Worm (Caenorhabditis elegans) whole organism, late embryonic: ENCODE results near the gene F38A1.11.

Experiments
- C08G9.2 ChIP-seq: sonication (generic microtip); optimal IDR thresholded peaks from 2 replicates; lab custom pipeline; 2016; ENCODE audit warnings: mild to moderate bottlenecking, missing genetic modification characterization, moderate library complexity, missing compliant biosample characterization
- C38D4.7 ChIP-seq: fragments of 200-800 bp; sonication (Bioruptor generic); optimal IDR thresholded peaks from 2 replicates; lab custom pipeline; 2018; ENCODE audit warnings: mild to moderate bottlenecking, missing genetic modification characterization, moderate library complexity, missing compliant biosample characterization
- K09A11.1 ChIP-seq: sonication (generic microtip); optimal IDR thresholded peaks from 2 replicates; lab custom pipeline; 2017; ENCODE audit warnings: antibody characterized with exemption, mild to moderate bottlenecking, missing genetic modification characterization, missing compliant biosample characterization; ENCODE audit not compliant: insufficient read depth
- T23F11.4 ChIP-seq: fragments of 200-800 bp; sonication (Bioruptor generic); optimal IDR thresholded peaks from 2 replicates; lab custom pipeline; 2018; ENCODE audit warnings: mild to moderate bottlenecking, missing genetic modification characterization, missing compliant biosample characterization
- Y22D7AL.16 ChIP-seq: sonication (generic microtip); optimal IDR thresholded peaks from 2 replicates; lab custom pipeline; 2016; ENCODE audit warnings: missing genetic modification characterization, missing compliant biosample characterization
- ama-1 ChIP-seq: fragments of 150-350 bp; optimal IDR thresholded peaks from 2 replicates; lab custom pipeline; 2014
- ceh-14 ChIP-seq: sonication (generic microtip); optimal IDR thresholded peaks from 2 replicates; lab custom pipeline; 2016; ENCODE audit warnings: missing genotype, missing genetic modification characterization, missing compliant biosample characterization
- ceh-18 ChIP-seq: sonication (generic microtip); optimal IDR thresholded peaks from 2 replicates; lab custom pipeline; 2016; ENCODE audit warnings: missing genetic modification characterization, missing compliant biosample characterization
- ceh-19 ChIP-seq: fragments of 200-800 bp; sonication (Bioruptor generic); optimal IDR thresholded peaks from 2 replicates; lab custom pipeline; 2018; ENCODE audit warnings: mild to moderate bottlenecking, missing genetic modification characterization, missing compliant biosample characterization
- ceh-2 ChIP-seq: sonication (generic microtip); optimal IDR thresholded peaks from 2 replicates; lab custom pipeline; 2016; ENCODE audit warnings: missing genotype, missing genetic modification characterization, missing compliant biosample characterization
- ceh-22 ChIP-seq: sonication (generic microtip); optimal IDR thresholded peaks from 2 replicates; lab custom pipeline; 2017; ENCODE audit warnings: missing biosample characterization, missing genetic modification characterization
- ceh-31 ChIP-seq: sonication (generic microtip); optimal IDR thresholded peaks from 2 replicates; lab custom pipeline; 2016; ENCODE audit warnings: missing genetic modification characterization, missing compliant biosample characterization
- ceh-48 ChIP-seq: sonication (generic microtip); optimal IDR thresholded peaks from 2 replicates; lab custom pipeline; 2016; ENCODE audit warnings: missing genetic modification characterization, inconsistent platforms, missing compliant biosample characterization
- ceh-9 ChIP-seq: sonication (generic microtip); optimal IDR thresholded peaks from 2 replicates; lab custom pipeline; 2016; ENCODE audit warnings: mild to moderate bottlenecking, missing genetic modification characterization, inconsistent platforms, missing compliant biosample characterization
- elt-2 ChIP-seq: sonication (generic microtip); optimal IDR thresholded peaks from 2 replicates; lab custom pipeline; 2016; ENCODE audit warnings: missing genetic modification reagents, missing genetic modification characterization, missing compliant biosample characterization
- elt-4 ChIP-seq: sonication (generic microtip); optimal IDR thresholded peaks from 2 replicates; lab custom pipeline; 2016; ENCODE audit warnings: missing genetic modification characterization, missing compliant biosample characterization
- eyg-1 ChIP-seq: sonication (generic microtip); optimal IDR thresholded peaks from 2 replicates; lab custom pipeline; 2016; ENCODE audit warnings: missing genotype, missing genetic modification characterization, missing compliant biosample characterization
- fax-1 ChIP-seq: sonication (generic microtip); optimal IDR thresholded peaks from 2 replicates; lab custom pipeline; 2016; ENCODE audit warnings: missing genotype, missing genetic modification characterization, missing compliant biosample characterization
- fkh-10 ChIP-seq: fragments of 150-350 bp; optimal IDR thresholded peaks from 2 replicates; lab custom pipeline; 2014; ENCODE audit warnings: missing biosample characterization, missing genetic modification reagents, missing genetic modification characterization
- hlh-15 ChIP-seq: sonication (generic microtip); optimal IDR thresholded peaks from 2 replicates; lab custom pipeline; 2016; ENCODE audit warnings: missing genetic modification characterization, missing compliant biosample characterization
- hlh-30 ChIP-seq: sonication (generic microtip); optimal IDR thresholded peaks from 2 replicates; lab custom pipeline; 2017; ENCODE audit warnings: antibody characterized with exemption, missing genetic modification characterization, missing compliant biosample characterization; ENCODE audit not compliant: insufficient read depth
- hlh-8 ChIP-seq: sonication (generic microtip); optimal IDR thresholded peaks from 2 replicates; lab custom pipeline; 2016; ENCODE audit warnings: missing genotype, missing genetic modification characterization, missing compliant biosample characterization
- madf-2 ChIP-seq: sonication (generic microtip); optimal IDR thresholded peaks from 2 replicates; lab custom pipeline; 2017; ENCODE audit warnings: missing genetic modification characterization, missing compliant biosample characterization
- nfya-1 ChIP-seq: sonication (generic microtip); optimal IDR thresholded peaks from 2 replicates; lab custom pipeline; 2017; ENCODE audit warnings: missing genetic modification characterization, mild to moderate bottlenecking, missing compliant biosample characterization, antibody characterized with exemption, moderate library complexity
- npax-4 ChIP-seq: sonication (generic microtip); optimal IDR thresholded peaks from 2 replicates; lab custom pipeline; 2016; ENCODE audit warnings: missing genetic modification characterization, missing compliant biosample characterization
- odd-2 ChIP-seq: sonication (generic microtip); optimal IDR thresholded peaks from 2 replicates; lab custom pipeline; 2017; ENCODE audit warnings: antibody characterized with exemption, mild to moderate bottlenecking, missing genetic modification characterization, missing compliant biosample characterization
- pat-9 ChIP-seq: fragments of 200-800 bp; sonication (Bioruptor generic); optimal IDR thresholded peaks from 2 replicates; lab custom pipeline; 2018; ENCODE audit warnings: mild to moderate bottlenecking, missing genetic modification characterization, moderate library complexity, missing compliant biosample characterization
- pax-1 ChIP-seq: fragments of 150-350 bp; optimal IDR thresholded peaks from 2 replicates; lab custom pipeline; 2014; ENCODE audit warnings: missing biosample characterization, missing genetic modification characterization
- pqm-1 ChIP-seq: sonication (generic microtip); optimal IDR thresholded peaks from 2 replicates; lab custom pipeline; 2016; ENCODE audit warnings: missing genetic modification characterization, missing compliant biosample characterization
- pros-1 ChIP-seq: fragments of 150-350 bp; optimal IDR thresholded peaks from 2 replicates; lab custom pipeline; 2014; ENCODE audit warnings: missing biosample characterization, missing genetic modification reagents, missing genetic modification characterization
- ref-2 ChIP-seq: sonication (generic microtip); optimal IDR thresholded peaks from 2 replicates; lab custom pipeline; 2016; ENCODE audit warnings: missing genetic modification characterization, missing compliant biosample characterization
- sox-2 ChIP-seq: fragments of 200-800 bp; sonication (Bioruptor generic); IDR thresholded peaks from 2 replicates; pipeline ENCODE4 v1.3.6; 2022; ENCODE audit warnings: missing genetic modification reagents, missing genetic modification characterization, missing compliant biosample characterization
- tbx-2 ChIP-seq: sonication (generic microtip); optimal IDR thresholded peaks from 2 replicates; lab custom pipeline; 2016; ENCODE audit warnings: missing genetic modification characterization, missing compliant biosample characterization
- tbx-7 ChIP-seq: sonication (generic microtip); optimal IDR thresholded peaks from 2 replicates; lab custom pipeline; 2016; ENCODE audit warnings: missing genotype, missing genetic modification characterization, missing compliant biosample characterization
- ttx-3 ChIP-seq: sonication (generic microtip); optimal IDR thresholded peaks from 2 replicates; lab custom pipeline; 2016; ENCODE audit warnings: missing genetic modification reagents, missing genetic modification characterization, missing compliant biosample characterization
- unc-3 ChIP-seq, 2 experiments: fragments of 200-800 bp in 1 of 2; sonication (Bioruptor generic) in 1 of 2; sonication (generic microtip) in 1 of 2; conservative IDR thresholded peaks in 1 of 2; optimal IDR thresholded peaks in 1 of 2; 2 replicates each; pipeline versions ENCODE4 v1.3.6 to Lab custom; 2016 to 2022; ENCODE audit warnings: missing compliant biosample characterization in 2 of 2, missing genetic modification characterization in 2 of 2, missing genetic modification reagents in 1 of 2
- unc-42 ChIP-seq: sonication (generic microtip); optimal IDR thresholded peaks from 2 replicates; lab custom pipeline; 2016; ENCODE audit warnings: missing genotype, missing genetic modification characterization, missing compliant biosample characterization
- unc-86 ChIP-seq: sonication (generic microtip); optimal IDR thresholded peaks from 2 replicates; lab custom pipeline; 2016; ENCODE audit warnings: missing genetic modification characterization, missing compliant biosample characterization
- ztf-16 ChIP-seq: sonication (generic microtip); optimal IDR thresholded peaks from 2 replicates; lab custom pipeline; 2017; ENCODE audit warnings: missing genetic modification characterization, missing compliant biosample characterization

Gene F38A1.11

ce11 chrIV:1212357-1212756, 34.8 kb upstream of the F38A1.11 start:
- no peak for TF ChIP-seq tbx-7 (tag; lab: Kevin White, UChicago)
- TF ChIP-seq unc-42 (tag; lab: Kevin White, UChicago): peak; percentile 89

ce11 chrIV:1213192-1213591, 34.0 kb upstream of the F38A1.11 start:
- TF ChIP-seq ceh-18 (tag; lab: Kevin White, UChicago): peak; percentile 28
- peak; percentile 54 for TF ChIP-seq tbx-2 (tag; lab: Kevin White, UChicago)
- TF ChIP-seq ref-2 (tag; lab: Kevin White, UChicago): no peak
- TF ChIP-seq unc-42 (tag; lab: Kevin White, UChicago): peak; percentile 48
- no peak for TF ChIP-seq pqm-1 (tag; lab: Kevin White, UChicago)
- TF ChIP-seq K09A11.1 (tag; lab: Kevin White, UChicago): no peak
- TF ChIP-seq ttx-3 (tag; lab: Kevin White, UChicago): no peak
- TF ChIP-seq ceh-19 (GFP tag; lab: Kevin White, UChicago): no peak
- no peak for TF ChIP-seq Y22D7AL.16 (tag; lab: Kevin White, UChicago)
- no peak for TF ChIP-seq unc-3 (GFP tag; conservative IDR thresholded peaks at IDR 0.05; lab: Robert Waterston, UW)
- no peak for TF ChIP-seq unc-3 (tag; optimal IDR thresholded peaks at IDR 0.05; lab: Kevin White, UChicago)
- peak; percentile 34 for TF ChIP-seq hlh-30
- TF ChIP-seq ceh-48 (tag; lab: Kevin White, UChicago): no peak
- no peak for TF ChIP-seq ztf-16 (tag; lab: Kevin White, UChicago)
- no peak for TF ChIP-seq pax-1 (tag; lab: Kevin White, UChicago)
- no peak for TF ChIP-seq ceh-9 (tag; lab: Kevin White, UChicago)
- peak; percentile 21 for TF ChIP-seq ceh-14 (tag; lab: Kevin White, UChicago)
- no peak for TF ChIP-seq pat-9 (tag; lab: Kevin White, UChicago)
- no peak for TF ChIP-seq odd-2
- TF ChIP-seq npax-4 (tag; lab: Kevin White, UChicago): no peak
- no peak for TF ChIP-seq eyg-1
- peak; percentile 82 for TF ChIP-seq ceh-31 (tag; lab: Kevin White, UChicago)
- no peak for TF ChIP-seq hlh-15
- no peak for TF ChIP-seq elt-4 (tag; lab: Kevin White, UChicago)
- no peak for TF ChIP-seq C38D4.7

- TF ChIP-seq unc-86 (tag; lab: Kevin White, UChicago): no peak
- no peak for TF ChIP-seq sox-2
- TF ChIP-seq tbx-7 (tag; lab: Kevin White, UChicago): no peak
- TF ChIP-seq nfya-1 (tag; lab: Kevin White, UChicago): no peak
- no peak for TF ChIP-seq elt-2 (tag; lab: Kevin White, UChicago)
- TF ChIP-seq ceh-31 (tag; lab: Kevin White, UChicago): no peak
- no peak for TF ChIP-seq pros-1 (tag; lab: Kevin White, UChicago)
- no peak for TF ChIP-seq fax-1 (tag; lab: Kevin White, UChicago)
- TF ChIP-seq ceh-22 (tag; lab: Kevin White, UChicago): no peak
- TF ChIP-seq K09A11.1 (tag; lab: Kevin White, UChicago): no peak
Observed at ce11 chrIV:1215536-1215935, 31.6 kb upstream of the F38A1.11 start.

- no peak for TF ChIP-seq ama-1 (lab: Kevin White, UChicago)
- no peak for TF ChIP-seq pax-1 (tag; lab: Kevin White, UChicago)
- TF ChIP-seq T23F11.4 (GFP tag; lab: Kevin White, UChicago): no peak
- TF ChIP-seq fkh-10 (GFP tag; lab: Kevin White, UChicago): no peak
- TF ChIP-seq C08G9.2 (tag; lab: Kevin White, UChicago): no peak
- TF ChIP-seq ceh-22 (tag; lab: Kevin White, UChicago): no peak
- no peak for TF ChIP-seq eyg-1
- TF ChIP-seq odd-2: no peak
- no peak for TF ChIP-seq elt-4 (tag; lab: Kevin White, UChicago)
- no peak for TF ChIP-seq ceh-18 (tag; lab: Kevin White, UChicago)
- TF ChIP-seq pros-1 (tag; lab: Kevin White, UChicago): no peak
- TF ChIP-seq hlh-8: no peak
- no peak for TF ChIP-seq ceh-2 (tag; lab: Kevin White, UChicago)
- TF ChIP-seq madf-2 (tag; lab: Kevin White, UChicago): no peak
- TF ChIP-seq npax-4 (tag; lab: Kevin White, UChicago): no peak
- TF ChIP-seq unc-3 (GFP tag; conservative IDR thresholded peaks at IDR 0.05; lab: Robert Waterston, UW): no peak
- no peak for TF ChIP-seq unc-3 (tag; optimal IDR thresholded peaks at IDR 0.05; lab: Kevin White, UChicago)
- TF ChIP-seq, all 69 proteins: peak for 0
Observed at ce11 chrIV:1216290-1216689, 30.9 kb upstream of the F38A1.11 start, which contains the start of gene W09G12.9. TSS of gene W09G12.9 (plus strand) at chrIV:1216590.
